Fruit fly (Drosophila melanogaster) whole organism, adult: ENCODE data around the gene CG6769.

ENCODE experiments used
- CG12768 ChIP-seq: fragments of 200-800 bp; sonication (Bioruptor generic); optimal IDR thresholded peaks from 2 replicates; lab custom pipeline; 2017; ENCODE audit warnings: missing biosample characterization, missing genetic modification characterization, mild to moderate bottlenecking, moderate library complexity, missing genetic modification reagents
- CG14711 ChIP-seq: fragments of 200-800 bp; sonication (Bioruptor generic); optimal IDR thresholded peaks from 2 replicates; lab custom pipeline; 2018; ENCODE audit warnings: missing biosample characterization, mild to moderate bottlenecking, missing genetic modification characterization, moderate library complexity
- CG33017 ChIP-seq: fragments of 200-800 bp; sonication (Bioruptor generic); optimal IDR thresholded peaks from 2 replicates; lab custom pipeline; 2018; ENCODE audit warnings: missing biosample characterization, mild to moderate bottlenecking, missing genetic modification characterization, moderate library complexity
- Crg-1 ChIP-seq: fragments of 200-800 bp; sonication (Bioruptor generic); optimal IDR thresholded peaks from 2 replicates; lab custom pipeline; 2016; ENCODE audit warnings: missing biosample characterization, missing genetic modification characterization
- Hr96 ChIP-seq: fragments of 200-800 bp; sonication (Bioruptor generic); optimal IDR thresholded peaks from 2 replicates; lab custom pipeline; 2016; ENCODE audit warnings: missing biosample characterization, missing genetic modification characterization
- cic ChIP-seq: fragments of 200-800 bp; sonication (Bioruptor generic); optimal IDR thresholded peaks from 2 replicates; lab custom pipeline; 2017; ENCODE audit warnings: missing biosample characterization, mild to moderate bottlenecking, missing genetic modification characterization, moderate library complexity
- toe ChIP-seq: fragments of 200-800 bp; sonication (Bioruptor generic); optimal IDR thresholded peaks from 2 replicates; lab custom pipeline; 2016; ENCODE audit warnings: missing biosample characterization, missing genetic modification characterization

dm6 chrX:17879211-17879897 lies 18.6 kb downstream of the CG6769 start:
- TF ChIP-seq CG14711: peak; percentile 57
- no peak for TF ChIP-seq cic (GFP tag; lab: Kevin White, UChicago)
- TF ChIP-seq Crg-1 (GFP tag; lab: Kevin White, UChicago): no peak
- no peak for TF ChIP-seq toe (GFP tag; lab: Kevin White, UChicago)
- no peak for TF ChIP-seq Hr96 (GFP tag; lab: Kevin White, UChicago)
- no peak for TF ChIP-seq CG12768 (GFP tag; lab: Kevin White, UChicago)
- no peak for TF ChIP-seq CG33017 (tag; lab: Kevin White, UChicago)
